Fruit fly (Drosophila melanogaster) ovary, adult (tissue): ENCODE measurements around the gene RpS20.

Experiments
- CG17801 ChIP-seq: fragments of 200-800 bp; optimal IDR thresholded peaks from 2 replicates; lab custom pipeline; 2019; ENCODE audit warnings: missing biosample characterization, mild to moderate bottlenecking, missing genetic modification characterization, moderate library complexity; ENCODE audit not compliant: partially characterized antibody

The RpS20 gene

dm6 chr3R:20834770-20835183 is 12.8 kb downstream of the RpS20 start:
- TF ChIP-seq CG17801 (GFP tag; lab: Kevin White, UChicago), result no peak

DNA sequence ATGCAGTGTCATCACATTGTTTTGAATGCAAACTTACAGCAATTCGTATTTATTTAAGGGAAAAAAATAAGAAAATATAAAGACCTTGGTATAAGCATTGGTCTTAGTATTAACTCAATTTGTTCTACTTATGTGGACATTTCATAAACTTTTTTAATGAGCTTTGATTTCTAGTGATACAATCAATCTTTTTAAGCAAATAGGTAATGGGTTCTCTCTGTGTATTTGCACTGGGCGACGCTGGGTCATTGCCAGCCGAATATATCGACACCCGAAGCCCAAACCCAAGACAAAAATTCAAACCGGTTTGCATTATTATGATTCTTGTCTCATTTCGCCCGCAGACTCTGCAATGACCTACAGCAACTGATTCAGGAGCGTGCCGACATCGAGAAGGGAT is 13.6 kb downstream of the RpS20 start:
- no peak for TF ChIP-seq CG17801 (GFP tag; lab: Kevin White, UChicago)

dm6 chr3R:20836257-20836856 is 14.4 kb downstream of the RpS20 start:
- peak; percentile 34 for TF ChIP-seq CG17801 (GFP tag; lab: Kevin White, UChicago)

dm6 chr3R:20837242-20837664 is 15.3 kb downstream of the RpS20 start:
- TF ChIP-seq CG17801 (GFP tag; lab: Kevin White, UChicago), result no peak

DNA sequence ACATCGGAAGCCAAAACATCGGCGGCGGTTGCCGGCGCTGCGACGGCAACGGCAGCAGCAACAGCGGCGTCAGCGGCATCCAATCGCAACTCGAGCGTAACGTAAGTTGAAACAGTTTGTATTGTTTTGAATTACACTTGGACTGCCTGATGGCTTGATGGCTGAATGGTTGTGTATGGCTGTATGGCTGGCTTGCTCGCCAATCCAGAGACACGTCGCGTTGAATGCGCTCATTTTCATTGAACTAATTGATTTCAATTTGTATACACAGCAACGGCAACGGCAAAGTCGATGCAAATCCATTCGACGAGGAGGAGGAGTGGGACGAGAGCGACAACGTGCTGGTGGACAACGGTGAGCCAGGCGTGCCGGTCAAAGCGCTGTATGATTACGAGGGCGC is 16.8 kb downstream of the RpS20 start:
- TF ChIP-seq CG17801 (GFP tag; lab: Kevin White, UChicago), result no peak

DNA sequence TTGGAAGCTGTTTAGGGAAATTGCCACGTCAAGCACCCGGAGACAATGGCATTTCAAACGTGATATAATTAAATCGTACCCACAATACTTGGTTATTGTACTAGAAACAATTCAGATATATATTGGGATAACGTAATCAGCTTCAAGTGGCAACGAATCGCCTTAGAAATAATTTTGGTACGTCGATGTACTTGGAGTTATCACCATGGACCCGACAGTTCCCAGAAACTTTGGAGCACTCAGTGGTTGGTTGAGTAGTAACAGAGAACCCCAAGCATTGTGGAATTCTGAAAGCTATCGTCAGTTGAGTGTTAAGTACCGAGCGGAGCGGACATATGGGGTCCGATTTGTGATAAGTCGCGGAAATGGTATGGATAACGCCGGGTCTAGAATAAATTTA is 19.9 kb downstream of the RpS20 start, which contains the start of gene CG15695:
Gene CG15695, plus strand, starts transcription at position 301 of the 400 bp plus-strand sequence.
- TF ChIP-seq CG17801 (GFP tag; lab: Kevin White, UChicago), result no peak

- TF ChIP-seq CG17801 (GFP tag; lab: Kevin White, UChicago), result no peak
Observed at dm6 chr3R:20845493-20845892, 23.5 kb downstream of the RpS20 start.

DNA sequence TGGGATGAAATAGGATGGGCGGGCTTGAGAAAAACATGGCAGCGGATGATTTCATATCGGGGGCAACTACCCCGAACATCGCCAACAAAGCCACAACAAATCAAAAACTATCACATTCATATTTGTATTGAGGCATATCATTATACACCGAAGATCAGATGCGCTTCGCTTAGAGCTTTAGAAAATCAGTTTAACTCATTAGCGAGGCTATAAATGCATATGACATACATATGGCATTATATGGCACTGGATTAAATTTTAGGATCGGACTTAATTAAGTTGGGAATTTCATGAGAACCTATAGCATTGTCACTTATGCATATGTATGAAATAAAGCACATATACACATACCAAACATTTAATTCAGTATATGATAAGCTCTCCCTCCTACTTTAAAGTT is 24.3 kb downstream of the RpS20 start:
- TF ChIP-seq CG17801 (GFP tag; lab: Kevin White, UChicago), result no peak

dm6 chr3R:20846768-20847167 is 24.8 kb downstream of the RpS20 start, which contains the start of gene CG15696:
CG15696 (plus strand) TSS chr3R:20847068.
- TF ChIP-seq CG17801 (GFP tag; lab: Kevin White, UChicago), result no peak

- peak; percentile 72 for TF ChIP-seq CG17801 (GFP tag; lab: Kevin White, UChicago)
Observed at dm6 chr3R:20850395-20851039, 28.5 kb downstream of the RpS20 start, which contains the start of gene RpS30. RpS30 (plus strand) TSS chr3R:20850516.

DNA sequence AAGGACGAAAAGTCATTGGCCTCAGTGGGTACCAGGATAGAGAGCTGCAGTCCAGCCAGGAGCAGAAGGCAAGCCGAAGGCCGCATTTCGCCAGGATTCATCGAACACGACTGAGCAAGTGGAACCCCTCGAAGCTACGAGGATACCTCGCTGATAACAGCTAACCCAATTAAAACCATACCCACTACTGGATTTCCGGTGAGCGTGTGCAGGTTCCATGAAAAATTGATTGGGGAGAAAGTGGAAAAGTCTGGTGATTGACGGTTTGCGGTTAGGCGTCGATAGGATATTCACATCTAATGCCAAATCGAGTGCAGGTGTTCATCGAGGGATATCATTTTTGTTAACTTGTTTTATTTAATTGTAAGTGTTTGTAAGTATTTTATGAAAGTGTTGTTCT is 37.9 kb downstream of the RpS20 start, which contains the start of gene Ir93a:
Gene Ir93a, minus strand, starts transcription at position 101 of the 400 bp plus-strand sequence.
- TF ChIP-seq CG17801 (GFP tag; lab: Kevin White, UChicago), result no peak

dm6 chr3R:20866204-20866603 is 44.2 kb downstream of the RpS20 start, which contains the start of gene KaiR1D:
KaiR1D (minus strand) TSS chr3R:20866231.
- TF ChIP-seq CG17801 (GFP tag; lab: Kevin White, UChicago), result no peak

- no peak for TF ChIP-seq CG17801 (GFP tag; lab: Kevin White, UChicago)
Observed at dm6 chr3R:20870736-20871135, 48.8 kb downstream of the RpS20 start, which contains the start of gene TotA. TotA (plus strand) TSS chr3R:20871036.

DNA sequence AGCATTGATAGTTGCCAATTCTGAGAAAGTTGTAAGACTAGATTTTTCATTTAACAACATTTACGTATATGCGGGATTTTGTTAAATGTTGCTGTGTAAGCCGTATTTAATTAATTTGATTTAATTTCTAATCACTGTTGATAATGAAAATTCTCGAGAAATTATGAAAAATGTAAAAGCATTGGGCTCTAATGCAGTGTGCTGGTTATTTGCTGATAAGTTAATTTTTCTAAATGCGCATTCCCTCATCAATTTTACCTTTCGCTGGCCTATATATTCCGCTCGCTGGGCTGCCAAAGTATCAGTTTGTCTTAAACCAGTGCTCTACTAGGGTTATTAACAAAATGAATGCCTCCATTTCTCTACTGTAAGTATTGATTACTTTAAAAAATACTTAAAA is 50.7 kb downstream of the RpS20 start, which contains the start of gene TotC:
Gene TotC, plus strand, starts transcription at position 301 of the 400 bp plus-strand sequence.
- no peak for TF ChIP-seq CG17801 (GFP tag; lab: Kevin White, UChicago)
